Fruit fly (Drosophila melanogaster) whole organism, embryonic: ENCODE measurements around the gene Bub1.

Source experiments
- Ada2b ChIP-seq: fragments of 200-800 bp; sonication (Bioruptor generic); IDR thresholded peaks from 2 replicates; pipeline ENCODE4 v1.3.6; 2022; ENCODE audit warnings: missing biosample characterization, missing genetic modification characterization
- B-H1 ChIP-seq: fragments of 200-800 bp; sonication (Bioruptor generic); IDR thresholded peaks from 3 replicates; pipeline ENCODE4 v1.3.6; 2022; ENCODE audit warnings: missing biosample characterization, missing genetic modification characterization
- CG10267 ChIP-seq: fragments of 200-800 bp; sonication (Bioruptor generic); optimal IDR thresholded peaks from 2 replicates; lab custom pipeline; 2018; ENCODE audit warnings: missing biosample characterization, mild to moderate bottlenecking, missing genetic modification characterization, moderate library complexity
- CG10462 ChIP-seq: fragments of 200-800 bp; sonication (Bioruptor generic); optimal IDR thresholded peaks from 2 replicates; lab custom pipeline; 2016; ENCODE audit warnings: missing biosample characterization, missing genetic modification characterization
- CG12071 ChIP-seq: fragments of 200-800 bp; sonication (Bioruptor generic); optimal IDR thresholded peaks from 3 replicates; lab custom pipeline; 2018; ENCODE audit warnings: missing biosample characterization, mild to moderate bottlenecking, missing genetic modification characterization
- CG1233 ChIP-seq: fragments of 200-800 bp; sonication (Bioruptor generic); optimal IDR thresholded peaks from 4 replicates; lab custom pipeline; 2018; ENCODE audit warnings: missing biosample characterization, mild to moderate bottlenecking, missing genetic modification characterization
- CG12769 ChIP-seq: fragments of 200-800 bp; sonication (Bioruptor generic); optimal IDR thresholded peaks from 2 replicates; lab custom pipeline; 2019; ENCODE audit warnings: missing biosample characterization, mild to moderate bottlenecking, missing genetic modification characterization, moderate library complexity
- CG13296 ChIP-seq: fragments of 200-800 bp; sonication (Bioruptor generic); optimal IDR thresholded peaks from 3 replicates; lab custom pipeline; 2018; ENCODE audit warnings: missing biosample characterization, mild to moderate bottlenecking, missing genetic modification characterization
- CG15514 ChIP-seq: fragments of 200-800 bp; sonication (Bioruptor generic); optimal IDR thresholded peaks from 3 replicates; lab custom pipeline; 2017; ENCODE audit warnings: missing biosample characterization, missing genetic modification characterization, mild to moderate bottlenecking, moderate library complexity, missing genetic modification reagents
- CG16863 ChIP-seq: fragments of 200-800 bp; sonication (Bioruptor generic); optimal IDR thresholded peaks from 3 replicates; lab custom pipeline; 2016; ENCODE audit warnings: missing biosample characterization, missing genetic modification characterization
- CG3726 ChIP-seq: fragments of 200-800 bp; sonication (Bioruptor generic); IDR thresholded peaks from 3 replicates; pipeline ENCODE4, ENCODE4 v1.3.6; 2022; ENCODE audit warnings: missing biosample characterization, missing genetic modification characterization
- CG3995 ChIP-seq: fragments of 200-800 bp; sonication (Bioruptor generic); optimal IDR thresholded peaks from 3 replicates; lab custom pipeline; 2016; ENCODE audit warnings: missing biosample characterization, missing genetic modification characterization
- CG42726 ChIP-seq: fragments of 200-800 bp; sonication (Bioruptor generic); IDR thresholded peaks from 2 replicates; pipeline ENCODE4 v1.3.6; 2022; ENCODE audit warnings: missing biosample characterization, missing genetic modification characterization; ENCODE audit not compliant: partially characterized antibody
- CG4282 ChIP-seq: fragments of 200-800 bp; sonication (Bioruptor generic); optimal IDR thresholded peaks from 2 replicates; lab custom pipeline; 2016; ENCODE audit warnings: missing biosample characterization, missing genetic modification characterization
- CG4424 ChIP-seq: fragments of 200-800 bp; sonication (Bioruptor generic); optimal IDR thresholded peaks from 3 replicates; lab custom pipeline; 2016; ENCODE audit warnings: missing biosample characterization, missing genetic modification characterization
- CG8924 ChIP-seq: fragments of 200-800 bp; optimal IDR thresholded peaks from 3 replicates; lab custom pipeline; 2019; ENCODE audit warnings: missing biosample characterization, mild to moderate bottlenecking, missing genetic modification characterization, moderate library complexity
- CG9215 ChIP-seq: fragments of 200-800 bp; sonication (Bioruptor generic); IDR thresholded peaks from 2 replicates; pipeline ENCODE4 v1.3.6; 2022; ENCODE audit warnings: missing biosample characterization, missing genetic modification characterization
- ERR ChIP-seq: fragments of 200-800 bp; sonication (Bioruptor generic); optimal IDR thresholded peaks from 2 replicates; lab custom pipeline; 2016; ENCODE audit warnings: missing biosample characterization, missing genetic modification characterization
- Ets97D ChIP-seq: fragments of 200-800 bp; sonication (Bioruptor generic); optimal IDR thresholded peaks from 3 replicates; lab custom pipeline; 2016; ENCODE audit warnings: missing biosample characterization, missing genetic modification characterization
- Hey ChIP-seq: fragments of 200-800 bp; sonication (Bioruptor generic); optimal IDR thresholded peaks from 3 replicates; lab custom pipeline; 2018; ENCODE audit warnings: missing biosample characterization, mild to moderate bottlenecking, missing genetic modification characterization
- Mes4 ChIP-seq: fragments of 200-800 bp; sonication (Bioruptor generic); optimal IDR thresholded peaks from 2 replicates; lab custom pipeline; 2016; ENCODE audit warnings: missing biosample characterization, missing genetic modification characterization
- Mrtf ChIP-seq: fragments of 200-800 bp; sonication (Bioruptor generic); IDR thresholded peaks from 3 replicates; pipeline ENCODE4 v1.3.6; 2022; ENCODE audit warnings: missing biosample characterization, missing genetic modification characterization
- NC2β ChIP-seq: fragments of 200-800 bp; sonication (Bioruptor generic); optimal IDR thresholded peaks from 2 replicates; lab custom pipeline; 2016; ENCODE audit warnings: missing biosample characterization, missing genetic modification characterization
- Pdp1 ChIP-seq, 2 experiments: fragments of 200-800 bp; sonication (Bioruptor generic); optimal IDR thresholded peaks; 3 replicates each; lab custom pipeline; 2016; ENCODE audit warnings: missing biosample characterization in 2 of 2, missing genetic modification characterization in 2 of 2, mild to moderate bottlenecking in 1 of 2, moderate library complexity in 1 of 2
- Ptx1 ChIP-seq: fragments of 200-800 bp; sonication (Bioruptor generic); IDR thresholded peaks from 2 replicates; pipeline ENCODE4 v1.3.6; 2022; ENCODE audit warnings: missing biosample characterization, missing genetic modification characterization
- Rx ChIP-seq: fragments of 200-800 bp; sonication (Bioruptor generic); IDR thresholded peaks from 2 replicates; pipeline ENCODE4 v1.3.6; 2022; ENCODE audit warnings: missing biosample characterization, missing genetic modification characterization
- Sry-β ChIP-seq: fragments of 200-800 bp; sonication (Bioruptor generic); optimal IDR thresholded peaks from 2 replicates; lab custom pipeline; 2018; ENCODE audit warnings: missing biosample characterization, mild to moderate bottlenecking, missing genetic modification characterization, moderate library complexity
- TFAM ChIP-seq: fragments of 200-800 bp; sonication (Bioruptor generic); optimal IDR thresholded peaks from 2 replicates; lab custom pipeline; 2017; ENCODE audit warnings: missing biosample characterization, missing genetic modification characterization, inconsistent platforms
- ash1 ChIP-seq: fragments of 200-800 bp; sonication (Bioruptor generic); optimal IDR thresholded peaks from 2 replicates; lab custom pipeline; 2018; ENCODE audit warnings: missing biosample characterization, mild to moderate bottlenecking, missing genetic modification characterization
- az2 ChIP-seq: fragments of 200-800 bp; sonication (Bioruptor generic); optimal IDR thresholded peaks from 3 replicates; lab custom pipeline; 2016; ENCODE audit warnings: missing biosample characterization, missing genetic modification characterization
- bbx ChIP-seq: fragments of 200-800 bp; sonication (Bioruptor generic); IDR thresholded peaks from 2 replicates; pipeline ENCODE4 v1.3.6; 2022; ENCODE audit warnings: missing biosample characterization, missing genetic modification characterization; ENCODE audit not compliant: partially characterized antibody
- br ChIP-seq: fragments of >200 bp; optimal IDR thresholded peaks from 2 replicates; lab custom pipeline; 2017
- chinmo ChIP-seq: fragments of 200-800 bp; sonication (Bioruptor generic); IDR thresholded peaks from 4 replicates; pipeline ENCODE4 v1.3.6; 2022; ENCODE audit warnings: missing biosample characterization, missing genetic modification characterization; ENCODE audit not compliant: partially characterized antibody
- chm ChIP-seq: fragments of 200-800 bp; sonication (Bioruptor generic); IDR thresholded peaks from 2 replicates; pipeline ENCODE4 v1.3.6; 2022; ENCODE audit warnings: missing biosample characterization, missing genetic modification characterization
- chn ChIP-seq: fragments of 200-800 bp; sonication (Bioruptor generic); optimal IDR thresholded peaks from 2 replicates; lab custom pipeline; 2016; ENCODE audit warnings: missing biosample characterization, missing genetic modification characterization
- da ChIP-seq: fragments of 200-800 bp; sonication (Bioruptor generic); optimal IDR thresholded peaks from 2 replicates; lab custom pipeline; 2016; ENCODE audit warnings: missing biosample characterization, missing genetic modification characterization
- dimm ChIP-seq: fragments of 200-800 bp; sonication (Bioruptor generic); IDR thresholded peaks from 2 replicates; pipeline ENCODE4 v1.3.6; 2022; ENCODE audit warnings: missing biosample characterization, missing genetic modification characterization
- dmrt99B ChIP-seq: fragments of 200-800 bp; sonication (Bioruptor generic); optimal IDR thresholded peaks from 2 replicates; lab custom pipeline; 2018; ENCODE audit warnings: missing biosample characterization, mild to moderate bottlenecking, missing genetic modification characterization, moderate library complexity
- en ChIP-seq: fragments of 200-800 bp; sonication (Bioruptor generic); optimal IDR thresholded peaks from 2 replicates; lab custom pipeline; 2016; ENCODE audit warnings: missing biosample characterization, missing genetic modification characterization
- esg ChIP-seq: fragments of 200-800 bp; sonication (Bioruptor generic); conservative IDR thresholded peaks from 2 replicates; pipeline ENCODE4 v1.3.6; 2022; ENCODE audit warnings: missing biosample characterization, missing genetic modification characterization
- fu2 ChIP-seq: fragments of 200-800 bp; sonication (Bioruptor generic); optimal IDR thresholded peaks from 2 replicates; lab custom pipeline; 2016; ENCODE audit warnings: missing biosample characterization, missing genetic modification characterization
- hth ChIP-seq: fragments of >200 bp; optimal IDR thresholded peaks from 2 replicates; lab custom pipeline; 2017; ENCODE audit warnings: inconsistent platforms
- kay ChIP-seq: fragments of 200-800 bp; sonication (Bioruptor generic); optimal IDR thresholded peaks from 2 replicates; lab custom pipeline; 2016; ENCODE audit warnings: missing biosample characterization, missing genetic modification characterization
- nerfin-1 ChIP-seq: fragments of 200-800 bp; sonication (Bioruptor generic); optimal IDR thresholded peaks from 3 replicates; lab custom pipeline; 2019; ENCODE audit warnings: missing biosample characterization, mild to moderate bottlenecking, missing genetic modification characterization, moderate library complexity
- onecut ChIP-seq: fragments of 200-800 bp; sonication (Bioruptor generic); IDR thresholded peaks from 2 replicates; pipeline ENCODE4 v1.3.6; 2022; ENCODE audit warnings: missing biosample characterization, missing genetic modification characterization
- prd ChIP-seq, 3 experiments: fragments of >200 bp in 2 of 3; fragments of 200-800 bp in 1 of 3; sonication (Bioruptor generic) in 1 of 3; optimal IDR thresholded peaks in 2 of 3; IDR thresholded peaks in 1 of 3; 2 replicates in 2 of 3; 3 replicates in 1 of 3; pipeline versions ENCODE4 v1.3.6 to Lab custom; 2017 to 2022; ENCODE audit warnings: missing biosample characterization in 1 of 3, missing genetic modification characterization in 1 of 3
- sens ChIP-seq: fragments of 200-800 bp; sonication (Bioruptor generic); peaks from one replicate; lab custom pipeline; 2016; ENCODE audit warnings: missing biosample characterization, missing genetic modification characterization
- tap ChIP-seq: fragments of 200-800 bp; optimal IDR thresholded peaks from 3 replicates; lab custom pipeline; 2019; ENCODE audit warnings: missing biosample characterization, mild to moderate bottlenecking, missing genetic modification characterization, moderate library complexity
- tup ChIP-seq: fragments of 200-800 bp; sonication (Bioruptor generic); optimal IDR thresholded peaks from 2 replicates; lab custom pipeline; 2016; ENCODE audit warnings: missing biosample characterization, mild to moderate bottlenecking, missing genetic modification characterization, moderate library complexity
- zen ChIP-seq: fragments of 200-800 bp; sonication (Bioruptor generic); optimal IDR thresholded peaks from 3 replicates; lab custom pipeline; 2018; ENCODE audit warnings: missing biosample characterization, mild to moderate bottlenecking, missing genetic modification characterization, moderate library complexity

The Bub1 gene

DNA sequence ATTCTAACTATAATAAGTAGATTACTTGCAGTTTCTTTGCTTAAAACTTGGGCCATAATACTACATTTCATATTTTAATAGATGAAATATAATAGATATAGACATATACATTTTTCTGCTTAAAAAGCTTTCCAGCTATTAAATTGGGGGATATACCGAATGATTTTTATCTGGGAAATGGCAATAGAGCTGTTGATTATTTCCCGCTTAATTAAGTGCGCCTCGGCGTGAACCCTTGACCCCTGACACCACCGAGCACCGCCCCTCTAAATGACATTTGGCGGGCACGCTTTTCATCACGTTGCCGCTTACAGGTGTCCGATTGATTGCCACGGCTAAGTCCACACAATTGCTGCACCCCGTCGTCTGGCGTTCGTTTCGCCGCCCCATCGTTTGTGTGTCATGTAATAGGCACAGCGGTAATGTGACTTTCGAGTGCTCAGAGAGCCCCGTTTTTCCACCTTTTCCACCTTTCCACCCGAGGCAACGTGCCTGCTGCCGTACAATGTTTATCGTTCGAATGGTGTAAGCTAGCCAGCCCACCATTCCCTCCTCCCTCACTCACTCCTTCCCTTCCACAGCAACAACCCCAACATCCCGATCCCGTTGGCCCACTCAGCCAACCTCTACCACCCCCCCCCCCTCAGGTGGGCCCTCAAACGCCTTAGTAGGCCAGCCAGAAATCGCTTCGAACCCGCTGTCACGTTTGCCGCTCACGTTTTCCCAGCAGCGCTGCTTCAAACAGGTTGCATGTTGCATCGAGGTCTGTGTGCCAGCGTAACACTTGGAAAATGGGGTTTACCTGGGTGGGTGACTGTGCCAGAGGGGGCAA lies 22.3 kb downstream of the Bub1 start (continued):
- TF ChIP-seq CG4424 (GFP tag; lab: Kevin White, UChicago) (no peak), CG16863 (GFP tag; lab: Kevin White, UChicago) (no peak), br (lab: Kevin White, UChicago) (no peak), chinmo (no peak), CG8924 (no peak), CG42726 (GFP tag; lab: Robert Waterston, UW) (no peak), hth (lab: Kevin White, UChicago) (no peak), CG12071 (GFP tag; lab: Kevin White, UChicago) (no peak), CG12769 (tag; lab: Kevin White, UChicago) (peak; percentile 90), CG13296 (GFP tag; lab: Kevin White, UChicago) (no peak), CG15514 (GFP tag; lab: Kevin White, UChicago) (no peak), Ptx1 (no peak), CG10267 (tag; lab: Kevin White, UChicago) (no peak), tap (no peak), sens (GFP tag; lab: Kevin White, UChicago) (peak; percentile 41), CG10462 (no peak), TFAM (GFP tag; lab: Kevin White, UChicago) (no peak), onecut (GFP tag; lab: Robert Waterston, UW) (no peak), en (GFP tag; lab: Kevin White, UChicago) (no peak), nerfin-1 (tag; lab: Kevin White, UChicago) (no peak), CG3995 (GFP tag; lab: Kevin White, UChicago) (no peak), B-H1 (GFP tag; lab: Robert Waterston, UW) (no peak), chm (GFP tag; lab: Robert Waterston, UW) (0 out of 2 replicates have a peak, but pooled peaks have one; percentile 27), CG3726 (GFP tag; lab: Robert Waterston, UW) (no peak), Pdp1 (GFP tag; optimal IDR thresholded peaks at IDR 0.05; lab: Kevin White, UChicago) (peak in 1 of 2 experiments; percentile 77), dimm (no peak), tup (GFP tag; lab: Kevin White, UChicago) (no peak), Rx (no peak), prd (optimal IDR thresholded peaks at IDR 0.05; lab: Kevin White, UChicago) (no peak), prd (GFP tag; IDR thresholded peaks at IDR 0.05; lab: Robert Waterston, UW) (0 out of 3 replicates have a peak, but pooled peaks have one; percentile 8), Sry-β (GFP tag; lab: Kevin White, UChicago) (no peak), ERR (no peak), fu2 (GFP tag; lab: Kevin White, UChicago) (no peak), chn (GFP tag; lab: Kevin White, UChicago) (peak; percentile 24), CG9215 (GFP tag; lab: Robert Waterston, UW) (no peak), Hey (tag; lab: Kevin White, UChicago) (no peak), Ada2b (GFP tag; lab: Robert Waterston, UW) (no peak), az2 (no peak), ash1 (GFP tag; lab: Kevin White, UChicago) (no peak), NC2β (no peak), esg (GFP tag; lab: Robert Waterston, UW) (no peak), da (GFP tag; lab: Kevin White, UChicago) (no peak), zen (tag; lab: Kevin White, UChicago) (no peak), Ets97D (GFP tag; lab: Kevin White, UChicago) (no peak), Mrtf (no peak), CG4282 (GFP tag; lab: Kevin White, UChicago) (no peak), dmrt99B (no peak), Mes4 (GFP tag; lab: Kevin White, UChicago) (no peak), kay (GFP tag; lab: Kevin White, UChicago) (no peak), bbx (GFP tag; lab: Robert Waterston, UW) (no peak; the same call in 1 of the 2 replicates), CG1233 (no peak)
